Fruit fly (Drosophila melanogaster) whole organism, prepupa: Measurements from ENCODE around the gene CG3588.

Source experiments
- CG6792 ChIP-seq: fragments of 200-800 bp; sonication (Bioruptor generic); optimal IDR thresholded peaks from 3 replicates; lab custom pipeline; 2016; ENCODE audit warnings: missing biosample characterization, missing genetic modification characterization
- CG7368 ChIP-seq: fragments of 200-800 bp; sonication (Bioruptor generic); optimal IDR thresholded peaks from 3 replicates; lab custom pipeline; 2016; ENCODE audit warnings: missing biosample characterization, missing genetic modification characterization
- CG8319 ChIP-seq: fragments of 200-800 bp; sonication (Bioruptor generic); optimal IDR thresholded peaks from 3 replicates; lab custom pipeline; 2016; ENCODE audit warnings: missing biosample characterization, missing genetic modification characterization
- Ets21C ChIP-seq: fragments of 200-800 bp; sonication (Bioruptor generic); optimal IDR thresholded peaks from 3 replicates; lab custom pipeline; 2016; ENCODE audit warnings: missing biosample characterization, missing genetic modification characterization
- Sox15 ChIP-seq: fragments of 200-800 bp; sonication (Bioruptor generic); optimal IDR thresholded peaks from 3 replicates; lab custom pipeline; 2016; ENCODE audit warnings: missing biosample characterization, missing genetic modification characterization
- acj6 ChIP-seq: fragments of 200-800 bp; sonication (Bioruptor generic); optimal IDR thresholded peaks from 3 replicates; lab custom pipeline; 2016; ENCODE audit warnings: missing biosample characterization, missing genetic modification characterization
- net ChIP-seq: fragments of 200-800 bp; sonication (Bioruptor generic); optimal IDR thresholded peaks from 3 replicates; lab custom pipeline; 2016; ENCODE audit warnings: missing biosample characterization, missing genetic modification characterization
- pdm3 ChIP-seq: fragments of 200-800 bp; sonication (Bioruptor generic); optimal IDR thresholded peaks from 3 replicates; lab custom pipeline; 2016; ENCODE audit warnings: missing biosample characterization, missing genetic modification characterization
- ss ChIP-seq, 2 experiments: fragments of 200-800 bp; sonication (Bioruptor generic); optimal IDR thresholded peaks; 2 replicates in 1 of 2; 3 replicates in 1 of 2; lab custom pipeline; 2017 to 2018; ENCODE audit warnings: mild to moderate bottlenecking in 2 of 2, missing biosample characterization in 2 of 2, missing genetic modification characterization in 2 of 2, moderate library complexity in 1 of 2
- topi ChIP-seq: fragments of 200-800 bp; sonication (Bioruptor generic); optimal IDR thresholded peaks from 3 replicates; lab custom pipeline; 2016; ENCODE audit warnings: missing biosample characterization, missing genetic modification characterization

- TF ChIP-seq CG7368 (GFP tag; lab: Kevin White, UChicago) = no peak
- no peak for TF ChIP-seq acj6 (GFP tag; lab: Kevin White, UChicago)
- TF ChIP-seq topi (GFP tag; lab: Kevin White, UChicago) = no peak
- TF ChIP-seq net = no peak
- TF ChIP-seq CG6792 (GFP tag; lab: Kevin White, UChicago) = no peak
- no peak for TF ChIP-seq Sox15 (GFP tag; lab: Kevin White, UChicago)
- no peak for TF ChIP-seq ss (GFP tag; optimal IDR thresholded peaks at IDR 0.05; lab: Kevin White, UChicago)
- no peak for TF ChIP-seq pdm3 (GFP tag; lab: Kevin White, UChicago)
- TF ChIP-seq Ets21C (GFP tag; lab: Kevin White, UChicago) = no peak
- TF ChIP-seq CG8319 = no peak
These were observed 44.3 kb downstream of the CG3588 start for dm6 chrX:2963790-2964335.
